Fruit fly (Drosophila melanogaster) whole organism, adult: ENCODE results near the gene parvin.
A peak's percentile ranks its signal among the peaks of the same experiment; 100 is the strongest.

Source experiments
- CG11617 ChIP-seq: fragments of 200-800 bp; sonication (Bioruptor generic); optimal IDR thresholded peaks from 2 replicates; lab custom pipeline; 2017; ENCODE audit warnings: mild to moderate bottlenecking, missing biosample characterization, missing genetic modification reagents, missing genetic modification characterization
- CG33017 ChIP-seq: fragments of 200-800 bp; sonication (Bioruptor generic); optimal IDR thresholded peaks from 2 replicates; lab custom pipeline; 2018; ENCODE audit warnings: missing biosample characterization, mild to moderate bottlenecking, missing genetic modification characterization, moderate library complexity
- Hr96 ChIP-seq: fragments of 200-800 bp; sonication (Bioruptor generic); optimal IDR thresholded peaks from 2 replicates; lab custom pipeline; 2016; ENCODE audit warnings: missing biosample characterization, missing genetic modification characterization
- kay ChIP-seq: fragments of 200-800 bp; sonication (Bioruptor generic); peaks from one replicate; lab custom pipeline; 2016; ENCODE audit warnings: missing biosample characterization, missing genetic modification characterization, borderline replicate concordance
- ovo ChIP-seq: fragments of 200-800 bp; sonication (Bioruptor generic); optimal IDR thresholded peaks from 2 replicates; lab custom pipeline; 2016; ENCODE audit warnings: missing biosample characterization, missing genetic modification characterization

- TF ChIP-seq kay (GFP tag; lab: Kevin White, UChicago) (no peak), CG11617 (GFP tag; lab: Kevin White, UChicago) (no peak), CG33017 (tag; lab: Kevin White, UChicago) (peak; percentile 10), Hr96 (GFP tag; lab: Kevin White, UChicago) (no peak), ovo (GFP tag; lab: Kevin White, UChicago) (no peak)
These were observed 41.8 kb upstream of the parvin start, which contains the start of the genes CG14230 and CG14232 for dm6 chrX:19704083-19704482.
